Worm (Caenorhabditis elegans): ENCODE measurements around the gene rsp-7.

- TF ChIP-seq nhr-12 (tag; optimal IDR thresholded peaks at IDR 0.05) (no peak), hlh-17 (GFP tag; optimal IDR thresholded peaks at IDR 0.05; ENCODE audit: borderline replicate concordance) (no peak), fkh-4 (tag; optimal IDR thresholded peaks at IDR 0.05; ENCODE audit: borderline replicate concordance) (no peak), nhr-28 (tag; optimal IDR thresholded peaks at IDR 0.05) (no peak), pag-3 (tag; optimal IDR thresholded peaks at IDR 0.05; ENCODE audit: borderline replicate concordance, insufficient read depth) (no peak), ztf-11 (tag; optimal IDR thresholded peaks at IDR 0.05) (no peak), snpc-4 (tag; optimal IDR thresholded peaks at IDR 0.05) (no peak), aly-2 (tag; optimal IDR thresholded peaks at IDR 0.05) (no peak), egl-27 (tag; optimal IDR thresholded peaks at IDR 0.05) (no peak), skn-1 (tag; optimal IDR thresholded peaks at IDR 0.05) (no peak), isw-1 (GFP tag; IDR thresholded peaks at IDR 0.05) (no peak), nhr-90 (tag; optimal IDR thresholded peaks at IDR 0.05; ENCODE audit: poor library complexity) (no peak), lin-39 (tag; optimal IDR thresholded peaks at IDR 0.05) (no peak), elt-2 (tag; optimal IDR thresholded peaks at IDR 0.05) (no peak)
These were observed 46.3 kb upstream of the rsp-7 start, which contains the start of gene C14A4.12 for ce11 chrII:10612743-10613142.

All from whole organism, L1 larva.